Worm (Caenorhabditis elegans) whole organism, late embryonic: ENCODE results near the gene T26H5.8.

ENCODE experiments used
- C08G9.2 ChIP-seq: sonication (generic microtip); optimal IDR thresholded peaks from 2 replicates; lab custom pipeline; 2016; ENCODE audit warnings: mild to moderate bottlenecking, missing genetic modification characterization, moderate library complexity, missing compliant biosample characterization
- ama-1 ChIP-seq: fragments of 150-350 bp; optimal IDR thresholded peaks from 2 replicates; lab custom pipeline; 2014
- ceh-18 ChIP-seq: sonication (generic microtip); optimal IDR thresholded peaks from 2 replicates; lab custom pipeline; 2016; ENCODE audit warnings: missing genetic modification characterization, missing compliant biosample characterization
- ceh-22 ChIP-seq: sonication (generic microtip); optimal IDR thresholded peaks from 2 replicates; lab custom pipeline; 2017; ENCODE audit warnings: missing biosample characterization, missing genetic modification characterization
- ceh-31 ChIP-seq: sonication (generic microtip); optimal IDR thresholded peaks from 2 replicates; lab custom pipeline; 2016; ENCODE audit warnings: missing genetic modification characterization, missing compliant biosample characterization
- ceh-45 ChIP-seq: fragments of 200-800 bp; sonication (Bioruptor generic); IDR thresholded peaks from 2 replicates; pipeline ENCODE4 v1.3.6; 2022; ENCODE audit warnings: missing genetic modification reagents, missing genetic modification characterization, missing compliant biosample characterization
- ceh-9 ChIP-seq: sonication (generic microtip); optimal IDR thresholded peaks from 2 replicates; lab custom pipeline; 2016; ENCODE audit warnings: mild to moderate bottlenecking, missing genetic modification characterization, inconsistent platforms, missing compliant biosample characterization
- che-1 ChIP-seq: sonication (generic microtip); optimal IDR thresholded peaks from 2 replicates; lab custom pipeline; 2016; ENCODE audit warnings: mild to moderate bottlenecking, missing genetic modification characterization, missing compliant biosample characterization
- dmd-4 ChIP-seq: sonication (generic microtip); optimal IDR thresholded peaks from 2 replicates; lab custom pipeline; 2016; ENCODE audit warnings: borderline replicate concordance, missing genetic modification characterization, missing compliant biosample characterization
- dve-1 ChIP-seq: sonication (generic microtip); optimal IDR thresholded peaks from 2 replicates; lab custom pipeline; 2017; ENCODE audit warnings: antibody characterized with exemption, mild to moderate bottlenecking, missing genetic modification characterization, missing compliant biosample characterization
- elt-4 ChIP-seq: sonication (generic microtip); optimal IDR thresholded peaks from 2 replicates; lab custom pipeline; 2016; ENCODE audit warnings: missing genetic modification characterization, missing compliant biosample characterization
- ets-4 ChIP-seq: sonication (generic microtip); optimal IDR thresholded peaks from 2 replicates; lab custom pipeline; 2016; ENCODE audit warnings: missing genetic modification characterization, missing compliant biosample characterization
- fax-1 ChIP-seq: sonication (generic microtip); optimal IDR thresholded peaks from 2 replicates; lab custom pipeline; 2016; ENCODE audit warnings: missing genotype, missing genetic modification characterization, missing compliant biosample characterization
- fkh-10 ChIP-seq: fragments of 150-350 bp; optimal IDR thresholded peaks from 2 replicates; lab custom pipeline; 2014; ENCODE audit warnings: missing biosample characterization, missing genetic modification reagents, missing genetic modification characterization
- fkh-6 ChIP-seq: sonication (generic microtip); optimal IDR thresholded peaks from 2 replicates; lab custom pipeline; 2016; ENCODE audit warnings: missing genetic modification characterization, missing compliant biosample characterization
- hlh-15 ChIP-seq: sonication (generic microtip); optimal IDR thresholded peaks from 2 replicates; lab custom pipeline; 2016; ENCODE audit warnings: missing genetic modification characterization, missing compliant biosample characterization
- hlh-30 ChIP-seq: sonication (generic microtip); optimal IDR thresholded peaks from 2 replicates; lab custom pipeline; 2017; ENCODE audit warnings: antibody characterized with exemption, missing genetic modification characterization, missing compliant biosample characterization; ENCODE audit not compliant: insufficient read depth
- hlh-8 ChIP-seq: sonication (generic microtip); optimal IDR thresholded peaks from 2 replicates; lab custom pipeline; 2016; ENCODE audit warnings: missing genotype, missing genetic modification characterization, missing compliant biosample characterization
- lin-11 ChIP-seq: fragments of 200-800 bp; sonication (Bioruptor generic); optimal IDR thresholded peaks from 2 replicates; lab custom pipeline; 2018; ENCODE audit warnings: mild to moderate bottlenecking, missing genetic modification characterization, missing compliant biosample characterization
- madf-2 ChIP-seq: sonication (generic microtip); optimal IDR thresholded peaks from 2 replicates; lab custom pipeline; 2017; ENCODE audit warnings: missing genetic modification characterization, missing compliant biosample characterization
- mec-3 ChIP-seq: sonication (generic microtip); optimal IDR thresholded peaks from 2 replicates; lab custom pipeline; 2016; ENCODE audit warnings: borderline replicate concordance, missing genetic modification characterization, missing compliant biosample characterization
- nhr-11 ChIP-seq: fragments of 150-350 bp; optimal IDR thresholded peaks from 2 replicates; lab custom pipeline; 2014; ENCODE audit warnings: missing biosample characterization, missing genetic modification characterization
- nhr-232 ChIP-seq: sonication (generic microtip); optimal IDR thresholded peaks from 2 replicates; lab custom pipeline; 2016; ENCODE audit warnings: missing genetic modification characterization, missing compliant biosample characterization
- npax-4 ChIP-seq: sonication (generic microtip); optimal IDR thresholded peaks from 2 replicates; lab custom pipeline; 2016; ENCODE audit warnings: missing genetic modification characterization, missing compliant biosample characterization
- pat-9 ChIP-seq: fragments of 200-800 bp; sonication (Bioruptor generic); optimal IDR thresholded peaks from 2 replicates; lab custom pipeline; 2018; ENCODE audit warnings: mild to moderate bottlenecking, missing genetic modification characterization, moderate library complexity, missing compliant biosample characterization
- pax-1 ChIP-seq: fragments of 150-350 bp; optimal IDR thresholded peaks from 2 replicates; lab custom pipeline; 2014; ENCODE audit warnings: missing biosample characterization, missing genetic modification characterization
- pqm-1 ChIP-seq: sonication (generic microtip); optimal IDR thresholded peaks from 2 replicates; lab custom pipeline; 2016; ENCODE audit warnings: missing genetic modification characterization, missing compliant biosample characterization
- sox-2 ChIP-seq: fragments of 200-800 bp; sonication (Bioruptor generic); IDR thresholded peaks from 2 replicates; pipeline ENCODE4 v1.3.6; 2022; ENCODE audit warnings: missing genetic modification reagents, missing genetic modification characterization, missing compliant biosample characterization
- sox-4 ChIP-seq: sonication (generic microtip); optimal IDR thresholded peaks from 2 replicates; lab custom pipeline; 2017; ENCODE audit warnings: mild to moderate bottlenecking, missing genetic modification characterization, inconsistent platforms, missing compliant biosample characterization
- syd-9 ChIP-seq: sonication (generic microtip); optimal IDR thresholded peaks from 2 replicates; lab custom pipeline; 2016; ENCODE audit warnings: mild to moderate bottlenecking, missing genetic modification characterization, moderate library complexity, missing compliant biosample characterization
- unc-42 ChIP-seq: sonication (generic microtip); optimal IDR thresholded peaks from 2 replicates; lab custom pipeline; 2016; ENCODE audit warnings: missing genotype, missing genetic modification characterization, missing compliant biosample characterization
- unc-86 ChIP-seq: sonication (generic microtip); optimal IDR thresholded peaks from 2 replicates; lab custom pipeline; 2016; ENCODE audit warnings: missing genetic modification characterization, missing compliant biosample characterization
- zip-5 ChIP-seq: sonication (generic microtip); optimal IDR thresholded peaks from 2 replicates; lab custom pipeline; 2016; ENCODE audit warnings: missing genetic modification characterization, missing compliant biosample characterization

Gene T26H5.8

DNA sequence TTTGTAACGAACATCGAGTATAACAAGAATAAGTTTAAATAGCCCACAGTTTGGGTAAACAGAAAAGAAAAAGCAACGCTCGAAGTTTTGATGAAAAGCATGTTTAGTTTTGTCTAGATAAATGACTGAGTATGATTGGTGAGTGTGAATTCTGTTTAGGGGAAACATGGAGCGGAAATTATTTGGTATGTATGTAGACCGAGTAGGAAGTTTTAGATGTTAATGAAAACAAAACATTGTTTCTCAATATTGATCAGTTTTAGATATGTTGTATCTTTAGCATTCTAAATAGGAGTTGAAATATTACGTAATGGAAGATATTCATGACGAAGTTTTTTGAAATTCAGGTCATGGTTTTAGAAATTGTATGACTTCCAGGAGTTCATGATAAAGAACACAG lies 19.9 kb downstream of the T26H5.8 start, which contains the start of gene srbc-63:
srbc-63 (minus strand) TSS at position 101 of the 400 bp plus-strand sequence.
- no peak for TF ChIP-seq pax-1
- TF ChIP-seq nhr-11 = no peak
- no peak for TF ChIP-seq dmd-4 (tag; lab: Kevin White, UChicago)
- no peak for TF ChIP-seq ama-1 (lab: Kevin White, UChicago)
- no peak for TF ChIP-seq fkh-6 (tag; lab: Kevin White, UChicago)
- TF ChIP-seq C08G9.2 (tag; lab: Kevin White, UChicago) = no peak
- no peak for TF ChIP-seq ceh-45 (GFP tag; lab: Robert Waterston, UW)
- no peak for TF ChIP-seq pat-9
- TF ChIP-seq ceh-31 = no peak
- TF ChIP-seq ceh-22 (tag; lab: Kevin White, UChicago) = no peak
- no peak for TF ChIP-seq sox-4 (tag; lab: Kevin White, UChicago)
- TF ChIP-seq elt-4 (tag; lab: Kevin White, UChicago) = no peak

- TF ChIP-seq che-1 (tag; lab: Kevin White, UChicago) = no peak
These were observed 25.6 kb downstream of the T26H5.8 start, which contains the start of gene srh-257 for ce11 chrV:15406928-15407327. Gene srh-257 (plus strand): TSS chrV:15407228.

- TF ChIP-seq hlh-8 (tag; lab: Kevin White, UChicago) = no peak
These were observed 27.7 kb downstream of the T26H5.8 start, which contains the start of gene srh-258 for ce11 chrV:15404859-15405258. Gene srh-258 (plus strand): TSS chrV:15405159.

DNA sequence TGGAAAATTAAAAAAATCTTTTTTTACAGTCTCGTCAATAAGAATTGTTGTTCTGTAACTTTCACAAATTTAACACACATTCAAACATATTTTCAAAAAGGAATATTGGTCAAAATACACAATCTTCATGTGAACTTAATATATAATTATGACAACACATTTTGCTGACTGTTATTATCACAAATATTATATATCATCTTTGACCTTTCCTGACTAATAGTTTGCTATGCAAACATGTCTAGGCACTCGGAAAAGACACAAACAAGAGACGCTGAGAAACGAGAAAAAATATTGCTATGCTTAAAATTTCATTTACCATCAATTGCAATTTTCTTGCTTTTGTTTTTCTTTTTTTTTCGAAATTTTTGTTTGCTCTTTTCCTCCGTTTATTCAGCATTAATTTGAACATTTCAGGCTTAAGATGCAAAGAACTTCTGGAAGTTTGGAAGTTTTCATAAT lies 30.6 kb downstream of the T26H5.8 start, which contains the start of gene fbxa-135:
fbxa-135 (plus strand) TSS at position 409 of the 459 bp plus-strand sequence.
- TF ChIP-seq syd-9 (tag; lab: Kevin White, UChicago) (no peak), ets-4 (tag; lab: Kevin White, UChicago) (no peak), pqm-1 (tag; lab: Kevin White, UChicago) (no peak), hlh-8 (tag; lab: Kevin White, UChicago) (no peak), ceh-9 (tag; lab: Kevin White, UChicago) (no peak), ceh-18 (no peak), unc-42 (tag; lab: Kevin White, UChicago) (no peak), lin-11 (no peak), mec-3 (no peak), sox-2 (GFP tag; lab: Robert Waterston, UW) (no peak), pat-9 (no peak), hlh-15 (tag; lab: Kevin White, UChicago) (no peak), ceh-22 (tag; lab: Kevin White, UChicago) (no peak), dmd-4 (tag; lab: Kevin White, UChicago) (no peak), hlh-30 (tag; lab: Kevin White, UChicago) (no peak), dve-1 (no peak)

DNA sequence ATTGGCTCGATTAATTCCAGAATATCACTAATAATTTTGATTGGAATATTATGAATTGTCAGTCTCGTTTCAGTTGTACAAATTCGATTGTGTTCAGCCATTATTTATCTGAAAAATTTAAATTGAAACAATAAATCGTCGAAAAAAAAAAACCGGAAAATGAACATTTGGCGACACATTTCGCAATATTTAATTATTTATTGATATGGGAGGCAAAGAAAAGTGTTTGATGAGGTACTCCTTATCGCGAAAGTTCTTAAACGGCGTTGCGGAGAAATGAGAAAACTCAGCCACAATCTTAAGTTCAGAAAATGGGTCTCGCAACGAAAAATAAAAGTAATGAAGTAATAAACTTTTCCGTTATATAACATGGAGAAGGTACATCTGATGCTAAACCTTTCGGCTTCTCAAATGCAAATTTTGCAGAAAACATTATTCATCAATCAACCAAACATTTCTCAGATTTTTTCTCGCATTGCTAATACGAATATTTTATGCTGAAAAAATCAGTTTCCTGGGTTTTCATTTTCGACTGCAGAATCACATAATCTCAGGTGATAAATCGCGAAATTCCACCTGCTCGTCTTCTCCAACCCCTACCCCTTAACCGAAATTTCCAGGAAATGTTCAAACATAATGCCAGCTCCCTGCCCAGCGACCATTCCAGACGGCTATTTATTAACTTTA lies 32.7 kb downstream of the T26H5.8 start, which contains the start of the genes T06E6.15 and sri-7:
T06E6.15 (minus strand) TSS at position 101 of the 687 bp plus-strand sequence.
sri-7 (plus strand) TSS at position 637 of the 687 bp plus-strand sequence.
- no peak for TF ChIP-seq madf-2
- no peak for TF ChIP-seq fkh-10 (GFP tag; lab: Kevin White, UChicago)
- TF ChIP-seq pqm-1 (tag; lab: Kevin White, UChicago) = no peak
- no peak for TF ChIP-seq zip-5 (tag; lab: Kevin White, UChicago)
- TF ChIP-seq nhr-232 (tag; lab: Kevin White, UChicago) = no peak
- no peak for TF ChIP-seq fax-1
- no peak for TF ChIP-seq unc-86
- TF ChIP-seq npax-4 (tag; lab: Kevin White, UChicago) = no peak
